Fruit fly (Drosophila melanogaster) Kc167 (cell line): ENCODE measurements around the gene CG15210.

Source experiments
- Myc ChIP-seq: fragments of >200 bp; optimal IDR thresholded peaks from 2 replicates; lab custom pipeline; 2017; ENCODE audit warnings: missing external identifiers
- Sin3A ChIP-seq: fragments of >200 bp; optimal IDR thresholded peaks from 2 replicates; lab custom pipeline; 2018; ENCODE audit warnings: missing external identifiers
- h ChIP-seq: fragments of >200 bp; optimal IDR thresholded peaks from 3 replicates; lab custom pipeline; 2018; ENCODE audit warnings: missing external identifiers
- insv ChIP-seq: fragments of >200 bp; optimal IDR thresholded peaks from 3 replicates; lab custom pipeline; 2018; ENCODE audit warnings: missing external identifiers
- psq ChIP-seq: fragments of >200 bp; optimal IDR thresholded peaks from 2 replicates; lab custom pipeline; 2017; ENCODE audit warnings: missing external identifiers
- ttk ChIP-seq: sonication (Bioruptor generic); optimal IDR thresholded peaks from 2 replicates; lab custom pipeline; 2017; ENCODE audit warnings: missing external identifiers

The CG15210 gene

dm6 chrX:10815511-10816080, 23.4 kb upstream of the CG15210 start:
- TF ChIP-seq psq (peak; percentile 41), h (no peak)

- TF ChIP-seq insv (lab: Kevin White, UChicago): no peak
- TF ChIP-seq ttk (lab: Kevin White, UChicago): no peak
- no peak for TF ChIP-seq psq
- no peak for TF ChIP-seq h
- TF ChIP-seq Myc: no peak
- TF ChIP-seq Sin3A (lab: Kevin White, UChicago): no peak
Observed at dm6 chrX:10816856-10817255, 22.2 kb upstream of the CG15210 start.

dm6 chrX:10820741-10821140, 18.3 kb upstream of the CG15210 start:
- TF ChIP-seq h: no peak
- no peak for TF ChIP-seq ttk (lab: Kevin White, UChicago)

dm6 chrX:10822096-10822495, 16.9 kb upstream of the CG15210 start:
- TF ChIP-seq h (no peak), Sin3A (lab: Kevin White, UChicago) (no peak), Myc (no peak), psq (no peak)

dm6 chrX:10822678-10823440, 16.2 kb upstream of the CG15210 start:
- TF ChIP-seq Sin3A (lab: Kevin White, UChicago) (no peak), insv (lab: Kevin White, UChicago) (no peak), ttk (lab: Kevin White, UChicago) (no peak), h (no peak), Myc (no peak), psq (no peak)

dm6 chrX:10823441-10823818, 15.6 kb upstream of the CG15210 start:
- no peak for TF ChIP-seq psq
- TF ChIP-seq h: no peak
- TF ChIP-seq insv (lab: Kevin White, UChicago): no peak
- no peak for TF ChIP-seq ttk (lab: Kevin White, UChicago)
- TF ChIP-seq Myc: no peak
- TF ChIP-seq Sin3A (lab: Kevin White, UChicago): no peak

- no peak for TF ChIP-seq h
- TF ChIP-seq Myc: no peak
- TF ChIP-seq Sin3A (lab: Kevin White, UChicago): no peak
- no peak for TF ChIP-seq insv (lab: Kevin White, UChicago)
- no peak for TF ChIP-seq ttk (lab: Kevin White, UChicago)
- no peak for TF ChIP-seq psq
Observed at dm6 chrX:10824227-10824702, 14.8 kb upstream of the CG15210 start, which contains the start of gene Imp. Gene Imp, minus strand, starts transcription at chrX:10824277.

- TF ChIP-seq psq: no peak
- TF ChIP-seq insv (lab: Kevin White, UChicago): no peak
- TF ChIP-seq Myc: no peak
- no peak for TF ChIP-seq Sin3A (lab: Kevin White, UChicago)
- no peak for TF ChIP-seq ttk (lab: Kevin White, UChicago)
- TF ChIP-seq h: no peak
Observed at dm6 chrX:10825349-10826129, 13.5 kb upstream of the CG15210 start.

dm6 chrX:10827301-10827700, 11.7 kb upstream of the CG15210 start:
- TF ChIP-seq psq (no peak), Myc (no peak), Sin3A (lab: Kevin White, UChicago) (no peak), insv (lab: Kevin White, UChicago) (no peak), ttk (lab: Kevin White, UChicago) (no peak), h (no peak)

- TF ChIP-seq h (no peak), Sin3A (lab: Kevin White, UChicago) (no peak)
Observed at dm6 chrX:10832369-10832768, 6.7 kb upstream of the CG15210 start.

dm6 chrX:10835631-10836030, 3.4 kb upstream of the CG15210 start:
- TF ChIP-seq Myc: no peak
- TF ChIP-seq psq: no peak
- no peak for TF ChIP-seq Sin3A (lab: Kevin White, UChicago)
- no peak for TF ChIP-seq ttk (lab: Kevin White, UChicago)
- no peak for TF ChIP-seq h
- TF ChIP-seq insv (lab: Kevin White, UChicago): no peak

dm6 chrX:10840892-10841564, 2.0 kb downstream of the CG15210 start:
- no peak for TF ChIP-seq h
- no peak for TF ChIP-seq Myc
- no peak for TF ChIP-seq ttk (lab: Kevin White, UChicago)
- TF ChIP-seq psq: no peak
- no peak for TF ChIP-seq Sin3A (lab: Kevin White, UChicago)
- no peak for TF ChIP-seq insv (lab: Kevin White, UChicago)
